Worm (Caenorhabditis elegans): ENCODE results near the gene Y73B6BL.23.

Gene Y73B6BL.23

DNA sequence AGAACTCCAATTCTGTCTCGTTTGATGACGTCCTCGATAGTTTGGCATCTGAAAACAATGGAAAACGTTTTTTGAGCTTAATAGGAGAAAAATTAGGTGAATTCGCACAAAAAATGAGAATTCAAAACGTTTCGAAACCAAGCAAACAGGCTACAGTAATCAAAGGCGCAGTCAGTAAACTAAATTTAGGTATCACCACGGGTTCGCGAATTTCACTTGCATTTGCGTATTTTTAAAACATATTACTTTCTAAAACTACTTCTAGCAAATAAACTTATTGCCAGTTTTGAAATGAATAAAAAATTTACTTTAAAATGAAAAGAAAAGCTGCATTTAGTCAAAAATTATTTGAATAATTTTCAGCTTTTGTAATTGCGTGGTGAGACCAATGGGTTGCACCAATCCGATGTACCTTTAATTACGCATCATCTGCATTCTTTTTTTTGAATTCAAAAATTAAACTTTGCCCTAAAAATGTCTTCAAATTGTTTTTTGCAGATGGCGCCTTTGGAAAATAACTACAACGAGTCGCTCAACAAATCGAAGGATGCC lies at the start of gene Y73B6BL.23, which contains the start of gene htp-2:
TSS of gene Y73B6BL.23 (minus strand) at position 51 of the 552 bp plus-strand sequence.
TSS of gene htp-2 (plus strand) at position 492 of the 552 bp plus-strand sequence.
- no peak for TF ChIP-seq unc-39 (tag; optimal IDR thresholded peaks at IDR 0.05)
- no peak for TF ChIP-seq mdl-1 (tag; optimal IDR thresholded peaks at IDR 0.05)
- TF ChIP-seq ceh-16 (tag; optimal IDR thresholded peaks at IDR 0.05), result no peak
- no peak for TF ChIP-seq mbf-1 (tag; optimal IDR thresholded peaks at IDR 0.05)
- TF ChIP-seq fos-1 (tag; optimal IDR thresholded peaks at IDR 0.05), result no peak
- TF ChIP-seq elt-3 (tag; optimal IDR thresholded peaks at IDR 0.05), result no peak
- TF ChIP-seq aly-2 (tag; optimal IDR thresholded peaks at IDR 0.05), result no peak
- no peak for TF ChIP-seq ztf-1 (GFP tag; conservative IDR thresholded peaks at IDR 0.05)
- TF ChIP-seq nhr-237 (tag; optimal IDR thresholded peaks at IDR 0.05), result no peak
- no peak for TF ChIP-seq egl-27 (tag; optimal IDR thresholded peaks at IDR 0.05)
- no peak for TF ChIP-seq nhr-77 (tag; optimal IDR thresholded peaks at IDR 0.05)
- TF ChIP-seq sma-3 (GFP tag; optimal IDR thresholded peaks at IDR 0.05), result no peak
- no peak for TF ChIP-seq sem-4 (tag; optimal IDR thresholded peaks at IDR 0.05)
- TF ChIP-seq nhr-25 (tag; optimal IDR thresholded peaks at IDR 0.05), result no peak
- TF ChIP-seq ceh-82 (tag; optimal IDR thresholded peaks at IDR 0.05), result no peak
- no peak for TF ChIP-seq mab-5 (tag; optimal IDR thresholded peaks at IDR 0.05)
- TF ChIP-seq gmeb-1 (tag; optimal IDR thresholded peaks at IDR 0.05), result no peak
- no peak for TF ChIP-seq lin-11 (tag; optimal IDR thresholded peaks at IDR 0.05)

- no peak for TF ChIP-seq snpc-4 (tag; optimal IDR thresholded peaks at IDR 0.05)
- TF ChIP-seq ceh-16 (tag; optimal IDR thresholded peaks at IDR 0.05), result no peak
- TF ChIP-seq mbf-1 (tag; optimal IDR thresholded peaks at IDR 0.05), result no peak
- TF ChIP-seq elt-1 (tag; optimal IDR thresholded peaks at IDR 0.05), result no peak
- TF ChIP-seq nhr-77 (tag; optimal IDR thresholded peaks at IDR 0.05), result no peak
- no peak for TF ChIP-seq R02D3.7 (tag; optimal IDR thresholded peaks at IDR 0.05)
- no peak for TF ChIP-seq nhr-12 (tag; optimal IDR thresholded peaks at IDR 0.05)
- no peak for TF ChIP-seq dmd-4 (tag; optimal IDR thresholded peaks at IDR 0.05)
- no peak for TF ChIP-seq unc-62 (GFP tag; optimal IDR thresholded peaks at IDR 0.05)
- no peak for TF ChIP-seq nhr-6 (tag; optimal IDR thresholded peaks at IDR 0.05)
- no peak for TF ChIP-seq gmeb-1 (tag; optimal IDR thresholded peaks at IDR 0.05)
These were observed 45.1 kb upstream of the Y73B6BL.23 start, which contains the start of gene acr-25 for ce11 chrIV:6464005-6464404. acr-25 (plus strand) TSS chrIV:6464305.

ce11 chrIV:6460596-6460995 lies 41.7 kb upstream of the Y73B6BL.23 start:
- TF ChIP-seq ceh-82 (tag; optimal IDR thresholded peaks at IDR 0.05) (no peak), lin-13 (GFP tag; optimal IDR thresholded peaks at IDR 0.05) (no peak), nhr-77 (tag; optimal IDR thresholded peaks at IDR 0.05) (no peak), crh-2 (tag; optimal IDR thresholded peaks at IDR 0.05) (no peak), sma-3 (GFP tag; optimal IDR thresholded peaks at IDR 0.05) (no peak), fos-1 (tag; optimal IDR thresholded peaks at IDR 0.05) (no peak), blmp-1 (tag; optimal IDR thresholded peaks at IDR 0.05; ENCODE audit: insufficient read depth) (no peak), nhr-23 (tag; optimal IDR thresholded peaks at IDR 0.05) (no peak), lin-11 (tag; optimal IDR thresholded peaks at IDR 0.05) (no peak), snpc-4 (tag; optimal IDR thresholded peaks at IDR 0.05) (no peak), unc-39 (tag; optimal IDR thresholded peaks at IDR 0.05) (no peak), mdl-1 (tag; optimal IDR thresholded peaks at IDR 0.05) (no peak)

DNA sequence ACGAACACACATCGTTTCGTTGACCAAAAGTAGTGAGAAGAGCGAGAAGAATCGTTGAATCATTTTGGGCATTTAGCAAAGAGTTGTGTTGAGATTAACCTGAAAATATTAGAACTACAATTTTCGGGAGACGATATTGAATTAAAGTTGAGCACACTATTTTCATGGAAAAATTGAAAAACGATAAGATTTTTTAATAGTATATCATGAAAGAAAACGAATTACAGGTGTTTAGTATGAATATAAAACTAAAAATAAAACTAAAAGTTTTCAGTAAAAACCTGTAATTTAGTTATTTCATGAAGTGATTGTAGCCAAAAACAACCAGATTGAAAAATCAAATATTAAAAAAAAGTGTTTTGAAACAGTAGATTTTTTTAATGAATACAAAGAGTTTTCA lies 38.6 kb upstream of the Y73B6BL.23 start, which contains the start of gene lgc-10:
TSS of gene lgc-10 (minus strand) at position 101 of the 400 bp plus-strand sequence.
- no peak for TF ChIP-seq nhr-11 (tag; optimal IDR thresholded peaks at IDR 0.05)
- TF ChIP-seq alr-1 (tag; optimal IDR thresholded peaks at IDR 0.05), result no peak
- TF ChIP-seq elt-1 (tag; optimal IDR thresholded peaks at IDR 0.05), result no peak
- no peak for TF ChIP-seq F13H6.1 (tag; optimal IDR thresholded peaks at IDR 0.05)
- TF ChIP-seq nhr-129 (tag; optimal IDR thresholded peaks at IDR 0.05), result no peak

DNA sequence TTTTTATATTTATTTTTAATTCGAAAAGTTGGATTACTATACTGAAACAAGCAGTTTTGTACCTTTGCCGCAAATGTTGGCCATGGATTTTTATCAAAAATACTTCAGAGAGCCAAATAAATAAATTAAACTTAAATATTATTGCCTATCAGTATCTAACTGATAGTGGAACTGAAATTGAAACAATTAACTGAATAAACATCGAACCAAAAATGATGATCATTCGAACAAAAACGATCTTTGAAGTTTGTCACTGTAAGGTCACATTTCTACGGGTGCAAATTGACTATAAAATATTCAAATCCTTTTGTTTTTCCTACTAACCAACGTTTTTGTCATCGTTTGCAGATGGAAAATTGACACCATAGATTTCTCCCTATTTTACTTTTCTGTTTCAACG lies 24.1 kb upstream of the Y73B6BL.23 start:
- no peak for TF ChIP-seq nhr-77 (tag; optimal IDR thresholded peaks at IDR 0.05)
- TF ChIP-seq sem-4 (tag; optimal IDR thresholded peaks at IDR 0.05), result no peak
- TF ChIP-seq F13H6.1 (tag; optimal IDR thresholded peaks at IDR 0.05), result no peak

Measured in whole organism, L2 larva.